Fruit fly (Drosophila melanogaster): ENCODE measurements around the gene ND-B14.5A.

ND-B14.5A gene

dm6 chrX:2123965-2124688, 48.2 kb upstream of the ND-B14.5A start (continued):
- peak; percentile 95 for TF ChIP-seq Blimp-1 (GFP tag; optimal IDR thresholded peaks at IDR 0.05)
- no peak for TF ChIP-seq h (optimal IDR thresholded peaks at IDR 0.05)
- TF ChIP-seq Six4 (GFP tag; optimal IDR thresholded peaks at IDR 0.05): peak; percentile 96
- peak; percentile 97 for TF ChIP-seq Abd-B (GFP tag; optimal IDR thresholded peaks at IDR 0.05)
- peak; percentile 74 for TF ChIP-seq CG1024 (GFP tag; IDR thresholded peaks at IDR 0.05)
- TF ChIP-seq danr (GFP tag; IDR thresholded peaks at IDR 0.05): peak; percentile 91

- TF ChIP-seq Usf (GFP tag; optimal IDR thresholded peaks at IDR 0.05) (no peak), Lhr (GFP tag; optimal IDR thresholded peaks at IDR 0.05) (no peak), CG10321 (GFP tag; IDR thresholded peaks at IDR 0.05) (peak; percentile 96), pnt (GFP tag; optimal IDR thresholded peaks at IDR 0.05) (no peak), CG5180 (GFP tag; optimal IDR thresholded peaks at IDR 0.05) (no peak), seq (GFP tag; IDR thresholded peaks at IDR 0.05) (peak; percentile 87), CoRest (tag; optimal IDR thresholded peaks at IDR 0.05) (peak; percentile 41), CG8290 (GFP tag; optimal IDR thresholded peaks at IDR 0.05) (no peak), CG8290 (tag; optimal IDR thresholded peaks at IDR 0.05) (peak in 1 of 2 experiments; percentile 9), Camta (GFP tag; optimal IDR thresholded peaks at IDR 0.05) (no peak), CG4617 (GFP tag; optimal IDR thresholded peaks at IDR 0.05; ENCODE audit: borderline replicate concordance) (no peak), CG33213 (GFP tag; optimal IDR thresholded peaks at IDR 0.05) (no peak), Jarid2 (GFP tag; optimal IDR thresholded peaks at IDR 0.05) (peak; percentile 50), oc (tag; optimal IDR thresholded peaks at IDR 0.05) (peak; percentile 38), ci (GFP tag; IDR thresholded peaks at IDR 0.05) (peak; percentile 67; the same call in 1 of the 3 replicates), Nf-YB (GFP tag; optimal IDR thresholded peaks at IDR 0.05) (peak; percentile 99), NFAT (GFP tag; IDR thresholded peaks at IDR 0.05) (no peak), crol (GFP tag; IDR thresholded peaks at IDR 0.05) (peak; percentile 16; the same call in 1 of the 2 replicates), chm (GFP tag; IDR thresholded peaks at IDR 0.05) (0 out of 2 replicates have a peak, but pooled peaks have one; percentile 39), CG32767 (GFP tag; IDR thresholded peaks at IDR 0.05) (peak; percentile 72), ftz-f1 (GFP tag; optimal IDR thresholded peaks at IDR 0.05) (peak; percentile 40), chinmo (GFP tag; IDR thresholded peaks at IDR 0.05; ENCODE audit: partially characterized antibody) (0 out of 4 replicates have a peak, but pooled peaks have one; percentile 50), bab2 (GFP tag; optimal IDR thresholded peaks at IDR 0.05) (no peak), CG18599 (GFP tag; optimal IDR thresholded peaks at IDR 0.05) (no peak), cg (GFP tag; optimal IDR thresholded peaks at IDR 0.05) (peak; percentile 69), phol (tag; optimal IDR thresholded peaks at IDR 0.05) (peak; percentile 18), gsb-n (tag; optimal IDR thresholded peaks at IDR 0.05) (peak; percentile 37), CG12744 (GFP tag; optimal IDR thresholded peaks at IDR 0.05) (no peak), bbx (GFP tag; IDR thresholded peaks at IDR 0.05; ENCODE audit: partially characterized antibody) (0 out of 2 replicates have a peak, but pooled peaks have one; percentile 28), CG4360 (GFP tag; IDR thresholded peaks at IDR 0.05) (no peak), abd-A (tag; optimal IDR thresholded peaks at IDR 0.05) (peak; percentile 85), CG32532 (GFP tag; IDR thresholded peaks at IDR 0.05) (no peak), Bgb (GFP tag; IDR thresholded peaks at IDR 0.05; ENCODE audit: partially characterized antibody) (peak; percentile 7; the same call in 1 of the 2 replicates), sqz (GFP tag; optimal IDR thresholded peaks at IDR 0.05) (peak; percentile 46), CG1832 (GFP tag; optimal IDR thresholded peaks at IDR 0.05) (peak; percentile 91), row (GFP tag; IDR thresholded peaks at IDR 0.05) (peak; percentile 26; the same call in 1 of the 3 replicates), HmgZ (tag; optimal IDR thresholded peaks at IDR 0.05) (peak; percentile 60), D (optimal IDR thresholded peaks at IDR 0.05) (peak; percentile 60), D (GFP tag; optimal IDR thresholded peaks at IDR 0.05) (no peak), btn (GFP tag; optimal IDR thresholded peaks at IDR 0.05) (no peak), vvl (GFP tag; IDR thresholded peaks at IDR 0.05) (0 out of 2 replicates have a peak, but pooled peaks have one; percentile 36)
These were observed 46.7 kb upstream of the ND-B14.5A start for dm6 chrX:2125527-2126088.
